Fruit fly (Drosophila melanogaster) whole organism: Measurements from ENCODE around the gene amrt.

Experiments used
- CG8478 ChIP-seq: fragments of >200 bp; optimal IDR thresholded peaks from 2 replicates; lab custom pipeline; 2018; ENCODE audit warnings: inconsistent platforms
- Dll ChIP-seq: fragments of >200 bp; optimal IDR thresholded peaks from 2 replicates; lab custom pipeline; 2017
- EcR ChIP-seq, 2 experiments: fragments of >200 bp; optimal IDR thresholded peaks; 2 replicates each; lab custom pipeline; 2017; ENCODE audit warnings: missing biosample characterization in 2 of 2, missing genetic modification characterization in 2 of 2, missing genetic modification reagents in 2 of 2
- pan ChIP-seq: fragments of >200 bp; optimal IDR thresholded peaks from 2 replicates; lab custom pipeline; 2017
- psq ChIP-seq: fragments of >200 bp; optimal IDR thresholded peaks from 2 replicates; lab custom pipeline; 2017
- usp ChIP-seq: fragments of >200 bp; optimal IDR thresholded peaks from 2 replicates; lab custom pipeline; 2017; ENCODE audit warnings: missing biosample characterization, missing genetic modification characterization, mixed read lengths

The amrt gene

DNA sequence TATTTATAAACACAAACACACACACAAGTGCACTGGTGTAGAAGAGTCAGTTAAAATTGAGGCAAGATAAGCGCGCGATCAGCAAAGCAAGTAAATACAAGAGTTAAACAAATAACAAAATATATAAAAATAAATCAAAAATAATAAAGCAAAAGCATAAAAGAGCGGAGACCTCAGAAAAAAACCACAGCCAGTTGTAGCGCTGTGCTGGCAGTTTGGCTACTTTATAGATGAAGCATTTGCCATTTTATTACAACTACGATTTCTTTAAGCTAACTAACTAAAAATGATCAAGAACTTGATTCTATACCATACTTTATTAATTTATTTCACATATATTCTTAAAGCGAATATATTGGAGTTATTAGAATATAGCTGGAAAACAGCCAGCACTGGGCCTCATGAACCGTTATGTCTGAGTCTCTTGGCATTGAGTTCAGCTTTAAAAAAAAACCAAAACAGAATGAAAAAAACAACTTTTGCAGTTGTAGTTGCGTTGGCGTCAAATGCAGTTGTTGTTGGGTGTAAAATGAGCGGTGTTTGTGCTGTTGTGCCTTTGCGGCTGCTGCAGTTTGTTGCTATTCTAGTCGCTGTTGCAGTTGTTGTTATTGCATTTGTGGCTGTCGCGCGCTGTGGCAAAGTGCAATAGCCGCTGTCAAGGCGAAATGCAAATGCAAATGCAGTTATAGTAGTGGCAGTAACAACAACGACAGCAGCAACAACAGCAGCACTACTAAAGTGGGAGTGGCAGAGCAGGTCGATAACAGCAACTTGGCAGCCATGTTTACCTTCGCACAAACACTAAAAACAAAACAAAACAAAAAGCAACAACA lies 34.4 kb upstream of the amrt start:
- TF ChIP-seq psq (lab: Kevin White, UChicago) (no peak), EcR (GFP tag; optimal IDR thresholded peaks at IDR 0.05; lab: Kevin White, UChicago) (peak in 1 of 2 experiments; percentile 69)

- no peak for TF ChIP-seq Dll (lab: Kevin White, UChicago)
- TF ChIP-seq psq (lab: Kevin White, UChicago) = no peak
- TF ChIP-seq usp = no peak
- no peak for TF ChIP-seq pan
- TF ChIP-seq EcR (GFP tag; optimal IDR thresholded peaks at IDR 0.05; lab: Kevin White, UChicago) = no peak
- TF ChIP-seq CG8478 (lab: Kevin White, UChicago) = no peak
Measured at dm6 chrX:13748906-13749872, 33.1 kb upstream of the amrt start.

DNA sequence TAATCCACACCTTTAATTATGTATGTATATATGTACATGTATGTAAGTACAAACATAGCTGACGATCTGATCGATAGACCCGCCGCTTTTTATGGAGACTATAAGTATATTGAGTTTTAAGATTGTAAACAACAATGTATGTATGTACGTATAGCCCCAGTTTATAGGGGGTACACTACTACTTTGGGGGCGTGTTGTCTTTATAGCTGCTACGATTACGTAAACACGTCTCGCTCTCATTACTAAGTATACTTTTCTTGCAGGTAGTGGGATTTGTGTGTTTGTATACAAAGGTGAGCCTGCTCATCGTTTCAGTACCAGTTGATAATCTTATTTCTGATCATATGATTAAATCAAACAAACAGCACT lies 32.4 kb upstream of the amrt start:
- TF ChIP-seq psq (lab: Kevin White, UChicago) (no peak), Dll (lab: Kevin White, UChicago) (no peak), usp (no peak), CG8478 (lab: Kevin White, UChicago) (no peak), EcR (GFP tag; optimal IDR thresholded peaks at IDR 0.05; lab: Kevin White, UChicago) (no peak), pan (no peak)

dm6 chrX:13752543-13753046 lies 29.7 kb upstream of the amrt start:
- TF ChIP-seq pan (no peak), EcR (GFP tag; optimal IDR thresholded peaks at IDR 0.05; lab: Kevin White, UChicago) (no peak), Dll (lab: Kevin White, UChicago) (no peak), psq (lab: Kevin White, UChicago) (no peak), CG8478 (lab: Kevin White, UChicago) (no peak), usp (no peak)

DNA sequence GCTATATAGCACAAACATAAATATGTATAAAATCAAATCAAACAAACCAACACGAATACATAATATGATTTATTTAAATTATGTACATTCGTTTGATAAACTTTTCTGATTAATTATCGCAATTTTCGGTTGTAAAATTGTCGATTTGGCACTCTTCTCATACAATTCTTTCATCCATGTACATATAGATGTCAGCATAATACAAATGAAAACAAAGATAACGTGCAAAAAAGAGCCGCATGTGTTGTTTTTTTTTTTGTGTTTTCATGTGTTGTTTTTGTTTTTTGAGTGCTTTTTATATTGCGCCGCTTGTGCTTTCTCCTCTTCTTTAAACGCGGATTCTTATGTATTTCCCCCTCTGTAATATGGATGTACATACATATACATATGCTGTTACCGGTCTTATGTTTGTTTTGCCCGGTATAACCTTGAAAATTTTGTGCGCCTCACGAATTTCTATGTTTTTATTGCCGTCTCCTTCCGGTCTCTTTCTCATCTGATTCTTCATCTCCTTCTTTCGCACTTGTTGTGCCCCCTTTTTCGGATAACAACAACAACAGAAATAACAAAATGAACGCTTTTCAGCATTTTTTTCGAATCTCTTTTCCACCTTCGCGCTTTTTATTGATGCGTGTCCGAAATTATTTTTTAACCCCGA lies 29.0 kb upstream of the amrt start:
- no peak for TF ChIP-seq EcR (GFP tag; optimal IDR thresholded peaks at IDR 0.05; lab: Kevin White, UChicago)
- peak; percentile 36 for TF ChIP-seq psq (lab: Kevin White, UChicago)

DNA sequence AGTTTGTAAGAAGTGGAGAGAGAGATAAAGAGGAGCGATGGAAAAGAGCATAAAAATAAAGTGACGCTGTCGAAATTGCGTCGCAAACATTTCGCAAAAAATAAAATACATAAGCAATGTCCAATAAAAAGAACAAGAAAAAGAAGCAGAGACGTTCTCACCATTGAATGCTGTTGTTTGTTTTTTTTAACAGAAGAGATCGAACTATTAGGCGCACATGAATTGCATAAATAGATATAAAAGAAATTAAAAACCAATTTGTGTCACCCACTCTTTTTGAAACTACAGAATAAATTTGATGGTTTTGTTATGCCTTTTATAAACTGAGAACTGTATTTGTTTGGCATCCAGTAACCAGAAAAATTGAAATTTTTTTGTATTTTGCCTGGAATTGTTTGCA lies 28.5 kb upstream of the amrt start:
- TF ChIP-seq usp (no peak), CG8478 (lab: Kevin White, UChicago) (no peak), EcR (GFP tag; optimal IDR thresholded peaks at IDR 0.05; lab: Kevin White, UChicago) (no peak), pan (no peak), Dll (lab: Kevin White, UChicago) (no peak), psq (lab: Kevin White, UChicago) (no peak)

DNA sequence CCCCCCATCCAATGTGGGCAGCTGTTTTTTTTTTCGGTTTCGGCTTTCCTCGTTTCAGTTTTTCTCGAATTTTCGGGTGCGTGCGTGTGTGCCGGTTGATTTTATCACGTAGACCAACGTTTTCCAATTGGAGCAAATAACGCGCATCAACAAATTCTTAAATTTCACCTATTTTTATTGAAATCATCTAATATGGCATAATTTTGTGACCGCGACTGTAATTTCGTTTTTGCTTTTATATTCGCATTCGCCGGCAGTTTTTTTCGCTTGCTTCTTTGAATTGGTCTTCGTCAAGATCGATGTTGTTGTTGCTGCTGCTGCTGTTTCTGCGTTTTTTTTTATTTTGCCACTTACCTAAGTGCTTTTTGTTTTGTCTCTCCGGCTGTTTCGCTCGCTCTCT lies 27.8 kb upstream of the amrt start:
- TF ChIP-seq EcR (GFP tag; optimal IDR thresholded peaks at IDR 0.05; lab: Kevin White, UChicago) = no peak
- TF ChIP-seq pan = no peak
- TF ChIP-seq psq (lab: Kevin White, UChicago) = no peak
- TF ChIP-seq Dll (lab: Kevin White, UChicago) = no peak
- TF ChIP-seq CG8478 (lab: Kevin White, UChicago) = no peak

dm6 chrX:13755152-13755557 lies 27.1 kb upstream of the amrt start, which contains the start of gene Pdcd4:
Gene Pdcd4, minus strand, starts transcription at chrX:13755406.
- TF ChIP-seq Dll (lab: Kevin White, UChicago) (no peak), pan (no peak), psq (lab: Kevin White, UChicago) (no peak), EcR (GFP tag; optimal IDR thresholded peaks at IDR 0.05; lab: Kevin White, UChicago) (peak in 1 of 2 experiments; percentile 51), CG8478 (lab: Kevin White, UChicago) (no peak), usp (no peak)

dm6 chrX:13756776-13757312 lies 25.4 kb upstream of the amrt start, which contains the start of the genes CG32625 and Rtc1:
Gene CG32625, minus strand, starts transcription at chrX:13756826.
Gene Rtc1, plus strand, starts transcription at chrX:13757179.
- TF ChIP-seq EcR (GFP tag; optimal IDR thresholded peaks at IDR 0.05; lab: Kevin White, UChicago) = no peak
- no peak for TF ChIP-seq usp
- TF ChIP-seq Dll (lab: Kevin White, UChicago) = no peak
- no peak for TF ChIP-seq psq (lab: Kevin White, UChicago)

DNA sequence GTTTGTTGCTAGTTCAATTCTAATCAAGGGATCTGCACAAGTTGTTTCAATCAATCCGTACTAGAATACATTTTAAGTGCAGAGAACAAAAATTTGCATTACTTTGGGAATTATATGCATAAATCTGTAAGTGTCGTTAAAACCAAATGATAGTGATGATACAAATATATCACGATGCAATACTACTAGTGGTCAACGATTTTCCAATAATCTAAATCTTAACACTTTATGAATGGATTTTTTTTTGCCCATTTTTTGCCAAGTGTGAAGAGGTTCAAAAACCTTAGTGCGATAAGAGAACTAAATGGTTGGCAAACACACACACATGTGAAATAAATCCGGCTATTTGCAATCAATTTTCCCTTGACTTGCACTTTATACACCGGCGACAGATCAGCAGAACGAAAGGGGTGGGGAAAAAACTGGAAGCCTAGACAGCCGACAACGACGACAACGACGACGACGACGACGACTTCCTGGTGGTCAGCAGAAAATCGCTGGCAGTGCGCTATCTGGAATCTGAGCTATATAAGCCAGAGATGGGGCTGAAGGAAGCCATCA lies 23.2 kb upstream of the amrt start, which contains the start of gene Yp3:
TSS of gene Yp3 (plus strand) at position 558 of the 561 bp plus-strand sequence.
- TF ChIP-seq pan = no peak
- TF ChIP-seq usp = no peak
- no peak for TF ChIP-seq Dll (lab: Kevin White, UChicago)
- no peak for TF ChIP-seq CG8478 (lab: Kevin White, UChicago)
- TF ChIP-seq EcR (GFP tag; optimal IDR thresholded peaks at IDR 0.05; lab: Kevin White, UChicago) = no peak
- TF ChIP-seq psq (lab: Kevin White, UChicago) = no peak
